Fruit fly (Drosophila melanogaster) whole organism, embryonic: ENCODE data around the gene CG43075.

ENCODE experiments used
- C15 ChIP-seq: fragments of 200-800 bp; sonication (Bioruptor generic); IDR thresholded peaks from 3 replicates; pipeline ENCODE4 v1.3.6; 2022; ENCODE audit warnings: missing biosample characterization, missing genetic modification characterization
- CG14441 ChIP-seq: fragments of 200-800 bp; sonication (Bioruptor generic); IDR thresholded peaks from 2 replicates; pipeline ENCODE4 v1.3.6; 2022; ENCODE audit warnings: missing biosample characterization, missing genetic modification characterization
- CG1529 ChIP-seq: fragments of 200-800 bp; sonication (Bioruptor generic); optimal IDR thresholded peaks from 3 replicates; lab custom pipeline; 2018; ENCODE audit warnings: missing biosample characterization, missing genetic modification characterization
- CG17802 ChIP-seq: fragments of 200-800 bp; sonication (Bioruptor generic); optimal IDR thresholded peaks from 2 replicates; lab custom pipeline; 2018; ENCODE audit warnings: missing biosample characterization, mild to moderate bottlenecking, missing genetic modification characterization, moderate library complexity
- CG18476 ChIP-seq: fragments of 200-800 bp; sonication (Bioruptor generic); optimal IDR thresholded peaks from 2 replicates; lab custom pipeline; 2016; ENCODE audit warnings: missing biosample characterization, mild to moderate bottlenecking, missing genetic modification characterization
- CG2120 ChIP-seq: fragments of 200-800 bp; sonication (Bioruptor generic); optimal IDR thresholded peaks from 3 replicates; lab custom pipeline; 2016; ENCODE audit warnings: missing biosample characterization, missing genetic modification characterization
- CG2199 ChIP-seq: fragments of 200-800 bp; sonication (Bioruptor generic); IDR thresholded peaks from 3 replicates; pipeline ENCODE4 v1.3.6; 2022; ENCODE audit warnings: missing biosample characterization, missing genetic modification characterization
- CG3065 ChIP-seq: fragments of 200-800 bp; sonication (Bioruptor generic); optimal IDR thresholded peaks from 2 replicates; lab custom pipeline; 2016; ENCODE audit warnings: missing biosample characterization, missing genetic modification characterization
- CG3726 ChIP-seq: fragments of 200-800 bp; sonication (Bioruptor generic); IDR thresholded peaks from 3 replicates; pipeline ENCODE4, ENCODE4 v1.3.6; 2022; ENCODE audit warnings: missing biosample characterization, missing genetic modification characterization
- CG4707 ChIP-seq: fragments of 200-800 bp; sonication (Bioruptor generic); optimal IDR thresholded peaks from 2 replicates; lab custom pipeline; 2018; ENCODE audit warnings: missing biosample characterization, mild to moderate bottlenecking, missing genetic modification characterization, moderate library complexity
- CG5180 ChIP-seq: fragments of 200-800 bp; sonication (Bioruptor generic); optimal IDR thresholded peaks from 3 replicates; lab custom pipeline; 2017; ENCODE audit warnings: missing biosample characterization, missing genetic modification characterization, mild to moderate bottlenecking, moderate library complexity, missing genetic modification reagents
- CG7745 ChIP-seq: fragments of 200-800 bp; sonication (Bioruptor generic); optimal IDR thresholded peaks from 2 replicates; lab custom pipeline; 2018; ENCODE audit warnings: missing biosample characterization, mild to moderate bottlenecking, missing genetic modification characterization, moderate library complexity
- CG7786 ChIP-seq: fragments of 200-800 bp; sonication (Bioruptor generic); optimal IDR thresholded peaks from 2 replicates; lab custom pipeline; 2016; ENCODE audit warnings: missing biosample characterization, missing genetic modification characterization
- CG7839 ChIP-seq: fragments of 200-800 bp; sonication (Bioruptor generic); optimal IDR thresholded peaks from 3 replicates; lab custom pipeline; 2018; ENCODE audit warnings: missing biosample characterization, mild to moderate bottlenecking, missing genetic modification characterization, moderate library complexity
- CG7963 ChIP-seq: fragments of 200-800 bp; sonication (Bioruptor generic); IDR thresholded peaks from 3 replicates; pipeline ENCODE4 v1.3.6; 2022; ENCODE audit warnings: missing biosample characterization, missing genetic modification characterization; ENCODE audit not compliant: partially characterized antibody
- CG8478 ChIP-seq: fragments of >200 bp; optimal IDR thresholded peaks from 2 replicates; lab custom pipeline; 2018
- Elba2 ChIP-seq: fragments of 200-800 bp; sonication (Bioruptor generic); optimal IDR thresholded peaks from 3 replicates; lab custom pipeline; 2016; ENCODE audit warnings: missing biosample characterization, missing genetic modification characterization
- HLH3B ChIP-seq: fragments of 200-800 bp; sonication (Bioruptor generic); IDR thresholded peaks from 2 replicates; pipeline ENCODE4 v1.3.6; 2022; ENCODE audit warnings: missing biosample characterization, missing genetic modification characterization
- Jarid2 ChIP-seq: fragments of 200-800 bp; sonication (Bioruptor generic); optimal IDR thresholded peaks from 3 replicates; lab custom pipeline; 2017; ENCODE audit warnings: mild to moderate bottlenecking, missing biosample characterization, missing genetic modification reagents, missing genetic modification characterization
- Lhr ChIP-seq: fragments of 200-800 bp; sonication (Bioruptor generic); optimal IDR thresholded peaks from 3 replicates; lab custom pipeline; 2017; ENCODE audit warnings: mild to moderate bottlenecking, missing biosample characterization, missing genetic modification reagents, missing genetic modification characterization
- Lpt ChIP-seq: fragments of >200 bp; optimal IDR thresholded peaks from 2 replicates; lab custom pipeline; 2018; ENCODE audit warnings: missing biosample characterization, missing genetic modification characterization
- Max ChIP-seq: fragments of 200-800 bp; sonication (Bioruptor generic); optimal IDR thresholded peaks from 2 replicates; lab custom pipeline; 2016; ENCODE audit warnings: missing biosample characterization, mild to moderate bottlenecking, missing genetic modification characterization
- Myb ChIP-seq: fragments of 200-800 bp; sonication (Bioruptor generic); optimal IDR thresholded peaks from 2 replicates; lab custom pipeline; 2016; ENCODE audit warnings: missing biosample characterization, missing genetic modification characterization
- Neu2 ChIP-seq: fragments of 200-800 bp; sonication (Bioruptor generic); optimal IDR thresholded peaks from 3 replicates; lab custom pipeline; 2016; ENCODE audit warnings: missing biosample characterization, missing genetic modification characterization, borderline replicate concordance
- Pdp1 ChIP-seq, 2 experiments: fragments of 200-800 bp; sonication (Bioruptor generic); optimal IDR thresholded peaks; 3 replicates each; lab custom pipeline; 2016; ENCODE audit warnings: missing biosample characterization in 2 of 2, missing genetic modification characterization in 2 of 2, mild to moderate bottlenecking in 1 of 2, moderate library complexity in 1 of 2
- Rx ChIP-seq: fragments of 200-800 bp; sonication (Bioruptor generic); IDR thresholded peaks from 2 replicates; pipeline ENCODE4 v1.3.6; 2022; ENCODE audit warnings: missing biosample characterization, missing genetic modification characterization
- Stat92E ChIP-seq, 3 experiments: fragments of >200 bp in 2 of 3; fragments of 200-800 bp in 1 of 3; sonication (Bioruptor generic) in 1 of 3; optimal IDR thresholded peaks; 2 replicates each; lab custom pipeline; 2017 to 2019; ENCODE audit warnings: missing biosample characterization in 3 of 3, missing genetic modification characterization in 3 of 3, mild to moderate bottlenecking in 1 of 3, moderate library complexity in 1 of 3
- Trl ChIP-seq, 3 experiments: fragments of >200 bp in 2 of 3; fragments of 200-800 bp in 1 of 3; sonication (Bioruptor generic) in 1 of 3; optimal IDR thresholded peaks; 2 replicates in 1 of 3; 3 replicates in 2 of 3; lab custom pipeline; 2016 to 2017; ENCODE audit warnings: missing biosample characterization in 1 of 3, missing genetic modification characterization in 1 of 3
- ac ChIP-seq: fragments of 200-800 bp; sonication (Bioruptor generic); optimal IDR thresholded peaks from 3 replicates; lab custom pipeline; 2017; ENCODE audit warnings: missing biosample characterization, mild to moderate bottlenecking, missing genetic modification characterization
- aop ChIP-seq: fragments of 200-800 bp; sonication (Bioruptor generic); IDR thresholded peaks from 2 replicates; pipeline ENCODE4 v1.3.6; 2022; ENCODE audit warnings: missing biosample characterization, missing genetic modification characterization
- bab2 ChIP-seq: fragments of 200-800 bp; sonication (Bioruptor generic); optimal IDR thresholded peaks from 2 replicates; lab custom pipeline; 2016; ENCODE audit warnings: missing biosample characterization, missing genetic modification characterization
- bsh ChIP-seq, 2 experiments: fragments of 200-800 bp; sonication (Bioruptor generic); optimal IDR thresholded peaks; 2 replicates each; lab custom pipeline; 2017 to 2018; ENCODE audit warnings: mild to moderate bottlenecking in 2 of 2, missing biosample characterization in 2 of 2, missing genetic modification characterization in 2 of 2, moderate library complexity in 1 of 2
- crp ChIP-seq, 2 experiments: fragments of 200-800 bp; sonication (Bioruptor generic); optimal IDR thresholded peaks; 2 replicates in 1 of 2; 3 replicates in 1 of 2; lab custom pipeline; 2017; ENCODE audit warnings: missing biosample characterization in 2 of 2, missing genetic modification characterization in 2 of 2, mild to moderate bottlenecking in 1 of 2, moderate library complexity in 1 of 2
- danr ChIP-seq: fragments of 200-800 bp; sonication (Bioruptor generic); IDR thresholded peaks from 2 replicates; pipeline ENCODE4 v1.3.6; 2022; ENCODE audit warnings: missing biosample characterization, missing genetic modification characterization
- disco-r ChIP-seq: fragments of 200-800 bp; sonication (Bioruptor generic); optimal IDR thresholded peaks from 2 replicates; lab custom pipeline; 2016; ENCODE audit warnings: missing biosample characterization, missing genetic modification characterization
- dmrt11E ChIP-seq: fragments of 200-800 bp; sonication (Bioruptor generic); optimal IDR thresholded peaks from 3 replicates; lab custom pipeline; 2018; ENCODE audit warnings: missing biosample characterization, mild to moderate bottlenecking, missing genetic modification characterization, moderate library complexity
- dpn ChIP-seq, 2 experiments: fragments of 200-800 bp; sonication (Bioruptor generic); optimal IDR thresholded peaks; 3 replicates each; lab custom pipeline; 2016; ENCODE audit warnings: missing biosample characterization in 2 of 2, missing genetic modification characterization in 2 of 2
- h ChIP-seq: fragments of >200 bp; optimal IDR thresholded peaks from 2 replicates; lab custom pipeline; 2017
- lbe ChIP-seq: fragments of 200-800 bp; sonication (Bioruptor generic); optimal IDR thresholded peaks from 2 replicates; lab custom pipeline; 2016; ENCODE audit warnings: missing biosample characterization, mild to moderate bottlenecking, missing genetic modification characterization
- peb ChIP-seq: fragments of 200-800 bp; sonication (Bioruptor generic); IDR thresholded peaks from 2 replicates; pipeline ENCODE4 v1.3.6; 2022; ENCODE audit warnings: missing biosample characterization, missing genetic modification characterization
- repo ChIP-seq: fragments of 200-800 bp; sonication (Bioruptor generic); optimal IDR thresholded peaks from 2 replicates; lab custom pipeline; 2016; ENCODE audit warnings: missing biosample characterization, missing genetic modification characterization
- schlank ChIP-seq: fragments of 200-800 bp; sonication (Bioruptor generic); optimal IDR thresholded peaks from 2 replicates; lab custom pipeline; 2018; ENCODE audit warnings: missing biosample characterization, mild to moderate bottlenecking, missing genetic modification characterization
- sens ChIP-seq: fragments of 200-800 bp; sonication (Bioruptor generic); peaks from one replicate; lab custom pipeline; 2016; ENCODE audit warnings: missing biosample characterization, missing genetic modification characterization
- sim ChIP-seq: fragments of 200-800 bp; sonication (Bioruptor generic); IDR thresholded peaks from 2 replicates; pipeline ENCODE4 v1.3.6; 2022; ENCODE audit warnings: missing biosample characterization, missing genetic modification characterization
- sisA ChIP-seq: fragments of 200-800 bp; sonication (Bioruptor generic); IDR thresholded peaks from 2 replicates; pipeline ENCODE4 v1.3.6; 2022; ENCODE audit warnings: missing biosample characterization, missing genetic modification characterization
- so ChIP-seq: fragments of 200-800 bp; sonication (Bioruptor generic); IDR thresholded peaks from 3 replicates; pipeline ENCODE4 v1.3.6; 2022; ENCODE audit warnings: missing biosample characterization, missing genetic modification characterization
- sug ChIP-seq: fragments of 200-800 bp; optimal IDR thresholded peaks from 2 replicates; lab custom pipeline; 2019; ENCODE audit warnings: missing biosample characterization, mild to moderate bottlenecking, missing genetic modification characterization, moderate library complexity
- wdn ChIP-seq: fragments of 200-800 bp; sonication (Bioruptor generic); IDR thresholded peaks from 2 replicates; pipeline ENCODE4 v1.3.6; 2022; ENCODE audit warnings: missing biosample characterization, missing genetic modification characterization
- z ChIP-seq: fragments of 200-800 bp; sonication (Bioruptor generic); IDR thresholded peaks from 3 replicates; pipeline ENCODE4 v1.3.6; 2022; ENCODE audit warnings: missing biosample characterization, missing genetic modification characterization
- zfh1 ChIP-seq: fragments of 200-800 bp; sonication (Bioruptor generic); IDR thresholded peaks from 3 replicates; pipeline ENCODE4 v1.3.6; 2022; ENCODE audit warnings: missing biosample characterization, missing genetic modification characterization

Gene CG43075

DNA sequence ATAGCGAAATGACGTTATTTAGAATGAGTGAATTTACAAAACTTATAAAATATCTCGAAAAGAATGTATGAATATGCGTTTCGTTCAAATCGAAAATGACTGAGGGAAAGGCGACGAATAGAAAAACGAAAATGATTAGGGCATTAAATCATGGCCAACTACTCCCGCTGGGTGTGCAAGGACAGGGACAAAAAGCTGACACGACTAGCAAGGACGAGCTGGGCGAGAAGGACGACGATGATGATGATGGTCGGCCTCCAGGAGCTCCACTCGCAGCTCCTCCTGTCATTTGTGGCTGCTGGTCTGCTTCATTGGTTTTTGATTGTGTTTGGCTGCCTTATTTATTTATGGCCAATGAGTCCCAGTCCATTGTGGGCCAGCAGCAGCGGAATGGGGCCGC, 2.5 kb upstream of the CG43075 start, which contains the start of gene CG43076:
Gene CG43076 (minus strand): TSS at position 101 of the 400 bp plus-strand sequence.
- TF ChIP-seq dpn (GFP tag; optimal IDR thresholded peaks at IDR 0.05; lab: Kevin White, UChicago) (no peak), dmrt11E (tag; lab: Kevin White, UChicago) (no peak), CG17802 (no peak), CG4707 (no peak), zfh1 (GFP tag; lab: Robert Waterston, UW) (no peak), Pdp1 (GFP tag; optimal IDR thresholded peaks at IDR 0.05; lab: Kevin White, UChicago) (no peak), crp (GFP tag; optimal IDR thresholded peaks at IDR 0.05; lab: Kevin White, UChicago) (no peak), bsh (GFP tag; optimal IDR thresholded peaks at IDR 0.05; lab: Kevin White, UChicago) (no peak)

- TF ChIP-seq CG5180 (GFP tag; lab: Kevin White, UChicago) (peak; percentile 48), sug (peak; percentile 37), so (GFP tag; lab: Robert Waterston, UW) (peak; percentile 65; the same call in 2 of the 3 replicates), repo (no peak), Elba2 (GFP tag; lab: Kevin White, UChicago) (no peak), wdn (GFP tag; lab: Robert Waterston, UW) (no peak), C15 (0 out of 3 replicates have a peak, but pooled peaks have one; percentile 15), Max (GFP tag; lab: Kevin White, UChicago) (peak; percentile 32), CG8478 (lab: Kevin White, UChicago) (no peak), sisA (GFP tag; lab: Robert Waterston, UW) (peak; percentile 67), sens (GFP tag; lab: Kevin White, UChicago) (peak; percentile 33), z (GFP tag; lab: Robert Waterston, UW) (no peak), peb (GFP tag; lab: Robert Waterston, UW) (no peak), HLH3B (peak; percentile 70), ac (no peak), Jarid2 (peak; percentile 1), CG3726 (GFP tag; lab: Robert Waterston, UW) (no peak), Myb (no peak), Lhr (no peak), danr (GFP tag; lab: Robert Waterston, UW) (0 out of 2 replicates have a peak, but pooled peaks have one; percentile 9), Rx (GFP tag; lab: Robert Waterston, UW) (no peak), Stat92E (GFP tag; optimal IDR thresholded peaks at IDR 0.05; lab: Kevin White, UChicago) (no peak), aop (GFP tag; lab: Robert Waterston, UW) (no peak), lbe (GFP tag; lab: Kevin White, UChicago) (no peak), disco-r (no peak), CG1529 (GFP tag; lab: Kevin White, UChicago) (peak; percentile 26), CG2199 (GFP tag; lab: Robert Waterston, UW) (no peak), CG7786 (no peak), CG3065 (GFP tag; lab: Kevin White, UChicago) (no peak), Lpt (GFP tag; lab: Kevin White, UChicago) (no peak), Trl (optimal IDR thresholded peaks at IDR 0.05; lab: Kevin White, UChicago) (no peak), Trl (GFP tag; optimal IDR thresholded peaks at IDR 0.05; lab: Kevin White, UChicago) (no peak), CG14441 (GFP tag; lab: Robert Waterston, UW) (peak; percentile 69), bab2 (peak; percentile 21), CG7963 (no peak), Neu2 (GFP tag; lab: Kevin White, UChicago) (no peak), CG18476 (GFP tag; lab: Kevin White, UChicago) (peak; percentile 37), schlank (tag; lab: Kevin White, UChicago) (no peak), h (no peak), CG7839 (tag; lab: Kevin White, UChicago) (peak; percentile 76), CG7745 (no peak), sim (GFP tag; lab: Robert Waterston, UW) (no peak), CG4707 (no peak), CG2120 (peak; percentile 72)
Measured at dm6 chrX:15216048-15216447, 4.9 kb downstream of the CG43075 start.
